Worm (Caenorhabditis elegans) whole organism, late embryonic: ENCODE data around the gene gon-14.
"Not testable (repeated sequence)": the region's sequence is repeated elsewhere in the genome, so short reads cannot be mapped to it uniquely, and the experiment has no call there.

Experiments used
- F13H6.1 ChIP-seq: sonication (generic microtip); optimal IDR thresholded peaks from 2 replicates; lab custom pipeline; 2016; ENCODE audit warnings: missing genetic modification characterization, missing compliant biosample characterization
- ahr-1 ChIP-seq: sonication (generic microtip); optimal IDR thresholded peaks from 2 replicates; lab custom pipeline; 2016; ENCODE audit warnings: missing genetic modification characterization, missing compliant biosample characterization
- ama-1 ChIP-seq: fragments of 150-350 bp; optimal IDR thresholded peaks from 2 replicates; lab custom pipeline; 2014
- ceh-2 ChIP-seq: sonication (generic microtip); optimal IDR thresholded peaks from 2 replicates; lab custom pipeline; 2016; ENCODE audit warnings: missing genotype, missing genetic modification characterization, missing compliant biosample characterization
- ceh-24 ChIP-seq: sonication (generic microtip); optimal IDR thresholded peaks from 2 replicates; lab custom pipeline; 2016; ENCODE audit warnings: mild to moderate bottlenecking, missing genetic modification characterization, missing compliant biosample characterization
- ceh-31 ChIP-seq: sonication (generic microtip); optimal IDR thresholded peaks from 2 replicates; lab custom pipeline; 2016; ENCODE audit warnings: missing genetic modification characterization, missing compliant biosample characterization
- ceh-34 ChIP-seq: sonication (generic microtip); optimal IDR thresholded peaks from 2 replicates; lab custom pipeline; 2016; ENCODE audit warnings: mild to moderate bottlenecking, missing genetic modification characterization, missing compliant biosample characterization
- ceh-6 ChIP-seq: fragments of 200-800 bp; sonication (Bioruptor generic); optimal IDR thresholded peaks from 2 replicates; lab custom pipeline; 2018; ENCODE audit warnings: mild to moderate bottlenecking, missing genetic modification characterization, missing compliant biosample characterization
- che-1 ChIP-seq: sonication (generic microtip); optimal IDR thresholded peaks from 2 replicates; lab custom pipeline; 2016; ENCODE audit warnings: mild to moderate bottlenecking, missing genetic modification characterization, missing compliant biosample characterization
- dmd-4 ChIP-seq: sonication (generic microtip); optimal IDR thresholded peaks from 2 replicates; lab custom pipeline; 2016; ENCODE audit warnings: borderline replicate concordance, missing genetic modification characterization, missing compliant biosample characterization
- elt-2 ChIP-seq: sonication (generic microtip); optimal IDR thresholded peaks from 2 replicates; lab custom pipeline; 2016; ENCODE audit warnings: missing genetic modification reagents, missing genetic modification characterization, missing compliant biosample characterization
- ets-4 ChIP-seq: sonication (generic microtip); optimal IDR thresholded peaks from 2 replicates; lab custom pipeline; 2016; ENCODE audit warnings: missing genetic modification characterization, missing compliant biosample characterization
- eyg-1 ChIP-seq: sonication (generic microtip); optimal IDR thresholded peaks from 2 replicates; lab custom pipeline; 2016; ENCODE audit warnings: missing genotype, missing genetic modification characterization, missing compliant biosample characterization
- fax-1 ChIP-seq: sonication (generic microtip); optimal IDR thresholded peaks from 2 replicates; lab custom pipeline; 2016; ENCODE audit warnings: missing genotype, missing genetic modification characterization, missing compliant biosample characterization
- hlh-13 ChIP-seq: fragments of 200-800 bp; sonication (Bioruptor generic); optimal IDR thresholded peaks from 2 replicates; lab custom pipeline; 2018; ENCODE audit warnings: mild to moderate bottlenecking, missing genetic modification characterization, missing compliant biosample characterization
- hlh-15 ChIP-seq: sonication (generic microtip); optimal IDR thresholded peaks from 2 replicates; lab custom pipeline; 2016; ENCODE audit warnings: missing genetic modification characterization, missing compliant biosample characterization
- hlh-30 ChIP-seq: sonication (generic microtip); optimal IDR thresholded peaks from 2 replicates; lab custom pipeline; 2017; ENCODE audit warnings: antibody characterized with exemption, missing genetic modification characterization, missing compliant biosample characterization; ENCODE audit not compliant: insufficient read depth
- hlh-6 ChIP-seq: sonication (generic microtip); optimal IDR thresholded peaks from 2 replicates; lab custom pipeline; 2016; ENCODE audit warnings: missing genotype, missing genetic modification characterization, missing compliant biosample characterization
- lin-11 ChIP-seq: fragments of 200-800 bp; sonication (Bioruptor generic); optimal IDR thresholded peaks from 2 replicates; lab custom pipeline; 2018; ENCODE audit warnings: mild to moderate bottlenecking, missing genetic modification characterization, missing compliant biosample characterization
- mec-3 ChIP-seq: sonication (generic microtip); optimal IDR thresholded peaks from 2 replicates; lab custom pipeline; 2016; ENCODE audit warnings: borderline replicate concordance, missing genetic modification characterization, missing compliant biosample characterization
- nhr-232 ChIP-seq: sonication (generic microtip); optimal IDR thresholded peaks from 2 replicates; lab custom pipeline; 2016; ENCODE audit warnings: missing genetic modification characterization, missing compliant biosample characterization
- npax-4 ChIP-seq: sonication (generic microtip); optimal IDR thresholded peaks from 2 replicates; lab custom pipeline; 2016; ENCODE audit warnings: missing genetic modification characterization, missing compliant biosample characterization
- pag-3 ChIP-seq: sonication (generic microtip); optimal IDR thresholded peaks from 2 replicates; lab custom pipeline; 2016; ENCODE audit warnings: missing compliant biosample characterization, missing genetic modification characterization, borderline replicate concordance
- pat-9 ChIP-seq: fragments of 200-800 bp; sonication (Bioruptor generic); optimal IDR thresholded peaks from 2 replicates; lab custom pipeline; 2018; ENCODE audit warnings: mild to moderate bottlenecking, missing genetic modification characterization, moderate library complexity, missing compliant biosample characterization
- pax-1 ChIP-seq: fragments of 150-350 bp; optimal IDR thresholded peaks from 2 replicates; lab custom pipeline; 2014; ENCODE audit warnings: missing biosample characterization, missing genetic modification characterization
- pros-1 ChIP-seq: fragments of 150-350 bp; optimal IDR thresholded peaks from 2 replicates; lab custom pipeline; 2014; ENCODE audit warnings: missing biosample characterization, missing genetic modification reagents, missing genetic modification characterization
- ref-2 ChIP-seq: sonication (generic microtip); optimal IDR thresholded peaks from 2 replicates; lab custom pipeline; 2016; ENCODE audit warnings: missing genetic modification characterization, missing compliant biosample characterization
- sdc-2 ChIP-seq: sonication (generic microtip); optimal IDR thresholded peaks from 2 replicates; lab custom pipeline; 2016; ENCODE audit warnings: missing genotype, missing genetic modification characterization, missing compliant biosample characterization
- sox-2 ChIP-seq: fragments of 200-800 bp; sonication (Bioruptor generic); IDR thresholded peaks from 2 replicates; pipeline ENCODE4 v1.3.6; 2022; ENCODE audit warnings: missing genetic modification reagents, missing genetic modification characterization, missing compliant biosample characterization
- syd-9 ChIP-seq: sonication (generic microtip); optimal IDR thresholded peaks from 2 replicates; lab custom pipeline; 2016; ENCODE audit warnings: mild to moderate bottlenecking, missing genetic modification characterization, moderate library complexity, missing compliant biosample characterization
- tbx-7 ChIP-seq: sonication (generic microtip); optimal IDR thresholded peaks from 2 replicates; lab custom pipeline; 2016; ENCODE audit warnings: missing genotype, missing genetic modification characterization, missing compliant biosample characterization
- unc-3 ChIP-seq, 2 experiments: fragments of 200-800 bp in 1 of 2; sonication (Bioruptor generic) in 1 of 2; sonication (generic microtip) in 1 of 2; conservative IDR thresholded peaks in 1 of 2; optimal IDR thresholded peaks in 1 of 2; 2 replicates each; pipeline versions ENCODE4 v1.3.6 to Lab custom; 2016 to 2022; ENCODE audit warnings: missing compliant biosample characterization in 2 of 2, missing genetic modification characterization in 2 of 2, missing genetic modification reagents in 1 of 2
- unc-55 ChIP-seq: sonication (generic microtip); optimal IDR thresholded peaks from 2 replicates; lab custom pipeline; 2017; ENCODE audit warnings: missing biosample characterization, missing genetic modification reagents, missing genetic modification characterization
- zip-5 ChIP-seq: sonication (generic microtip); optimal IDR thresholded peaks from 2 replicates; lab custom pipeline; 2016; ENCODE audit warnings: missing genetic modification characterization, missing compliant biosample characterization

The gon-14 gene

DNA sequence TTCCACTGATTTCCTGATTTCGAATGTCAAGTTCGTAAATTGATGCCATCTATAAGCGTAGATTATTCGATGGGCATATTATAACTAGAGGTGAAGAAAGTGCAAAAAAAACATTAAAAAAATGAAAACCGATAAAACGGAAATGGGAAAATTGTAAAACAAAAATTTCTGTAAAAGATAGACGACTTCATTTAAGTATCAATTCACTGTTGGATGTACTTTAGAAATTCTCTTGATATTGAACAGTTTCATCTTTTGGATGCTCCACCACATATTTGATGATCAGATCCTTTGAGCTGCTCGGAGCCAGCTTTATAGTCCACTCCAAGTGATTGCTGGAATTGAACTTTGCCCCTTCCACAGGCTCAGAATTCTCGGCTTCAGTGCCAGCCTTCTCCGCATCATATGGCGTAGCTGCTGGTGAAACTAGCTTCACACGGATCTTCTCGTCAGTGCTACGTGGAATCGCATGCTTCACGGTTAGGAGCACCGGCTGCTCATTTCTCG, 8.3 kb downstream of the gon-14 start, which contains the start of gene ZK1055.6:
Gene ZK1055.6 (minus strand): TSS at position 51 of the 507 bp plus-strand sequence.
- no peak for TF ChIP-seq hlh-15
- no peak for TF ChIP-seq ref-2
- TF ChIP-seq ceh-31 (tag; lab: Kevin White, UChicago) = no peak
- no peak for TF ChIP-seq che-1
- TF ChIP-seq tbx-7 = no peak
- no peak for TF ChIP-seq sox-2 (GFP tag; lab: Robert Waterston, UW)
- TF ChIP-seq zip-5 (tag; lab: Kevin White, UChicago) = no peak
- TF ChIP-seq dmd-4 (tag; lab: Kevin White, UChicago) = no peak

DNA sequence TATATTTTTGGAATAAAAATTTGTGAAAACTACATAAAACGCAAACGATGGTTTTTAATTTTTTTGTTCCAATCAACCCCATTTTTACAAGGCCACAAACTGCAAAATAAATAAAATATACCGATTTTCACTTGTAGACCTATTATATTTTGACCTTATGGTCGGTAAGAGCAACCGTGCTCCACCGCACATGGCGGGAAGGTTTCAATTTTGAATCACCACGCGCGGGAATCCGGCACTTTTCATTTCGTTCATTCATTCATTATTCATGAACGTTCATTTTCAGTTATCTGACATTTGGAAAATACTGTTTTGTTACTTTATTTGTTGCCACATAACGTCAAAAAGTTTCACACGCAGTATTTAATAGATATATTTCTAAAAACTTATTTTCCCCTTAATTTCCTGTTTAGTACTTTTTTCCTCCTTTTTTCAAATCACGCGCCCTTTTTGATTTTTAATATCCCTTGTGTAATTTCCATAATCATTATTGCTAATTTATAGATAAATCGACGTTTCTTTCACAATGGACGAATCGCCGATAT, 17.2 kb downstream of the gon-14 start, which contains the start of gene hcp-1:
Gene hcp-1 (plus strand): TSS at position 495 of the 545 bp plus-strand sequence.
- TF ChIP-seq ama-1 (no peak), sox-2 (GFP tag; lab: Robert Waterston, UW) (no peak), hlh-15 (no peak)

DNA sequence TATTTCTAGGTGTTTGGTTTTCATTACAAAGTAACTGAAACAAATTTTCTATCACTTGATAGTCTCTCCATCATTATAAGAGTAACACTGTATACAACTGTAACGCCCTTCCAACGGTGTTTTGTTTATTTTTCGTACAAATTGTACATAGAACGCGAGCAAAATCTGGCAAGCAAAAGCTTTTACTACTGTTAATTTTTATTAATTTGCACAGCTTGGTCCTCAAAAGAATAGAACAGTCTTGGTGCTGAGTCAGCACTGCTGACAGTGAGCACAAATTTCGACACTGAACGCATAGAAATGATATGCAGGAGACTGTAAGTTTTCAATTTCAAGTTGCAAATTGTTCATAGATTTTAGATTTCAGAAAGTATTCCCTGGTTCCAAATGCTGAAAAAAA, 20.7 kb downstream of the gon-14 start, which contains the start of gene ZK1055.2:
Gene ZK1055.2 (plus strand): TSS at position 301 of the 400 bp plus-strand sequence.
- no peak for TF ChIP-seq mec-3 (tag; lab: Kevin White, UChicago)
- no peak for TF ChIP-seq eyg-1
- TF ChIP-seq unc-3 (GFP tag; conservative IDR thresholded peaks at IDR 0.05; lab: Robert Waterston, UW) = no peak
- no peak for TF ChIP-seq unc-3 (tag; optimal IDR thresholded peaks at IDR 0.05; lab: Kevin White, UChicago)
- TF ChIP-seq hlh-15 = no peak
- no peak for TF ChIP-seq ceh-6 (GFP tag; lab: Kevin White, UChicago)
- TF ChIP-seq ceh-34 = no peak
- no peak for TF ChIP-seq nhr-232

DNA sequence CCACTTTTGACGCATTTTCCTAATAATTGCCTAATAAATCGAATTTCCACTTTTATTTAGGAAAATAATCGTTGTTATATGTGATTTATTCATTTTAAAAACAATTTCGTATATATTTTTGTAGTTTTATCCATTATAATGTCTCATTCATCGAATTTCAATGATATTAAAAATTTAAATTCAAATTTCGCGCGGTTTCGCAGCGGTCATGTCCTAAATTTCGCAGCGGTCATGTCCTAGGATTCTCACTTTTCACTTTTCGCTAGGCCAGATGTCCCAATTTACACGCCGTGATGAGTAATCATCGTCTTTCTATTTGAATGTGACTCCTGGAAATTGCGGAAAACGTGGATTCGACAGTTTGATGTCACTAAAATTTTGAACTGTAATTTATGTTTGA, 29.2 kb downstream of the gon-14 start, which contains the start of gene ZK1055.4:
Gene ZK1055.4 (plus strand): TSS at position 301 of the 400 bp plus-strand sequence.
- not testable (repeated sequence) for TF ChIP-seq ahr-1 (tag; lab: Kevin White, UChicago); hlh-13 (GFP tag; lab: Kevin White, UChicago); hlh-6 (tag; lab: Kevin White, UChicago)

DNA sequence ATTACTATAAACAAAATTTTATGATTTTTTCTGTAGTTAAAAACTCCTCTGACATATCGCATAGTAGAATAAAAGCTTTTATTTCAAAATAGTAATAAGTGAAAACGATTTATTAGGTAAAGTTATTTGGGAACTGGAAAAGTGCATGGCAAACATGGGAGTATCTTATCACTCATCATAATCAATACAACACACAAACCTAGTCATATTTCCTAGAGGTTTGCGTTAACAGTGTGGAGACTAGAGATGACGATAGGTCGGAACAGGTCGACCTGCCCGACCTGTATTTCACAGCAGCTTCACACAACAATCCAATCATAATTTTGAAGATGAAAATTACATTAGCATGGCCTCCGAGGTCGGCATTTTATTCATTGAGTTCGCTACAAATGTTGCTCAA, 31.0 kb downstream of the gon-14 start, which contains the start of gene EGAP9.3:
Gene EGAP9.3 (minus strand): TSS at position 131 of the 400 bp plus-strand sequence.
- TF ChIP-seq syd-9 (tag; lab: Kevin White, UChicago) = no peak
- TF ChIP-seq ceh-24 = no peak
- no peak for TF ChIP-seq pag-3 (tag; lab: Kevin White, UChicago)
- TF ChIP-seq ceh-2 (tag; lab: Kevin White, UChicago) = no peak
- no peak for TF ChIP-seq npax-4 (tag; lab: Kevin White, UChicago)
- no peak for TF ChIP-seq elt-2 (tag; lab: Kevin White, UChicago)
- no peak for TF ChIP-seq ets-4 (tag; lab: Kevin White, UChicago)
- no peak for TF ChIP-seq pros-1 (tag; lab: Kevin White, UChicago)
- TF ChIP-seq pax-1 (tag; lab: Kevin White, UChicago) = no peak
- no peak for TF ChIP-seq ahr-1 (tag; lab: Kevin White, UChicago)
- TF ChIP-seq sox-2 (GFP tag; lab: Robert Waterston, UW) = no peak
- TF ChIP-seq sdc-2 (tag; lab: Kevin White, UChicago) = no peak
- TF ChIP-seq pat-9 (tag; lab: Kevin White, UChicago) = no peak
- TF ChIP-seq mec-3 (tag; lab: Kevin White, UChicago) = no peak
- TF ChIP-seq lin-11 (tag; lab: Kevin White, UChicago) = no peak
- TF ChIP-seq unc-55 = no peak
- TF ChIP-seq unc-3 (GFP tag; conservative IDR thresholded peaks at IDR 0.05; lab: Robert Waterston, UW) = no peak
- TF ChIP-seq unc-3 (tag; optimal IDR thresholded peaks at IDR 0.05; lab: Kevin White, UChicago) = no peak
- no peak for TF ChIP-seq hlh-30 (tag; lab: Kevin White, UChicago)
- no peak for TF ChIP-seq F13H6.1 (tag; lab: Kevin White, UChicago)
- no peak for TF ChIP-seq fax-1 (tag; lab: Kevin White, UChicago)
- TF ChIP-seq, all 69 proteins: peak for 0
